Worm (Caenorhabditis elegans): ENCODE measurements around the gene Y54F10BM.13.

ce11 chrIII:2291139-2291538 is 39.7 kb downstream of the Y54F10BM.13 start, which contains the start of gene fbxa-219:
- TF ChIP-seq ceh-24 (tag; optimal IDR thresholded peaks at IDR 0.05) (no peak), T23F11.4 (GFP tag; optimal IDR thresholded peaks at IDR 0.05) (no peak), ets-4 (tag; optimal IDR thresholded peaks at IDR 0.05) (no peak), ceh-22 (tag; optimal IDR thresholded peaks at IDR 0.05) (no peak), ztf-16 (tag; optimal IDR thresholded peaks at IDR 0.05) (no peak), pag-3 (tag; optimal IDR thresholded peaks at IDR 0.05; ENCODE audit: borderline replicate concordance) (no peak), pha-4 (tag; optimal IDR thresholded peaks at IDR 0.05) (no peak), nfya-1 (tag; optimal IDR thresholded peaks at IDR 0.05) (no peak), nhr-11 (tag; optimal IDR thresholded peaks at IDR 0.05) (no peak), fkh-10 (GFP tag; optimal IDR thresholded peaks at IDR 0.05) (no peak)
